Fruit fly (Drosophila melanogaster) whole organism, adult: ENCODE measurements around the gene ClC-a.

ENCODE experiments used
- CG11617 ChIP-seq: fragments of 200-800 bp; sonication (Bioruptor generic); optimal IDR thresholded peaks from 2 replicates; lab custom pipeline; 2017; ENCODE audit warnings: mild to moderate bottlenecking, missing biosample characterization, missing genetic modification reagents, missing genetic modification characterization
- CG1620 ChIP-seq: fragments of 200-800 bp; sonication (Bioruptor generic); optimal IDR thresholded peaks from 2 replicates; lab custom pipeline; 2016; ENCODE audit warnings: missing biosample characterization, missing genetic modification characterization
- CG33017 ChIP-seq: fragments of 200-800 bp; sonication (Bioruptor generic); optimal IDR thresholded peaks from 2 replicates; lab custom pipeline; 2018; ENCODE audit warnings: missing biosample characterization, mild to moderate bottlenecking, missing genetic modification characterization, moderate library complexity
- CG5204 ChIP-seq: fragments of 200-800 bp; sonication (Bioruptor generic); optimal IDR thresholded peaks from 2 replicates; lab custom pipeline; 2016; ENCODE audit warnings: missing biosample characterization, missing genetic modification characterization
- CG7101 ChIP-seq: fragments of 200-800 bp; sonication (Bioruptor generic); optimal IDR thresholded peaks from 2 replicates; lab custom pipeline; 2018; ENCODE audit warnings: missing biosample characterization, mild to moderate bottlenecking, missing genetic modification characterization, moderate library complexity
- Clk ChIP-seq: fragments of 200-800 bp; sonication (Bioruptor generic); optimal IDR thresholded peaks from 2 replicates; lab custom pipeline; 2017; ENCODE audit warnings: missing biosample characterization, missing genetic modification characterization
- Crg-1 ChIP-seq: fragments of 200-800 bp; sonication (Bioruptor generic); optimal IDR thresholded peaks from 2 replicates; lab custom pipeline; 2016; ENCODE audit warnings: missing biosample characterization, missing genetic modification characterization
- Mnt ChIP-seq: fragments of 200-800 bp; sonication (Bioruptor generic); optimal IDR thresholded peaks from 2 replicates; lab custom pipeline; 2016; ENCODE audit warnings: missing biosample characterization, mild to moderate bottlenecking, missing genetic modification characterization
- bab1 ChIP-seq: fragments of 200-800 bp; sonication (Bioruptor generic); optimal IDR thresholded peaks from 3 replicates; lab custom pipeline; 2019; ENCODE audit warnings: missing biosample characterization, mild to moderate bottlenecking, missing genetic modification characterization, moderate library complexity
- cic ChIP-seq: fragments of 200-800 bp; sonication (Bioruptor generic); optimal IDR thresholded peaks from 2 replicates; lab custom pipeline; 2017; ENCODE audit warnings: missing biosample characterization, mild to moderate bottlenecking, missing genetic modification characterization, moderate library complexity
- kay ChIP-seq: fragments of 200-800 bp; sonication (Bioruptor generic); peaks from one replicate; lab custom pipeline; 2016; ENCODE audit warnings: missing biosample characterization, missing genetic modification characterization, borderline replicate concordance
- ovo ChIP-seq: fragments of 200-800 bp; sonication (Bioruptor generic); optimal IDR thresholded peaks from 2 replicates; lab custom pipeline; 2016; ENCODE audit warnings: missing biosample characterization, missing genetic modification characterization
- tj ChIP-seq: fragments of 200-800 bp; sonication (Bioruptor generic); optimal IDR thresholded peaks from 3 replicates; lab custom pipeline; 2017; ENCODE audit warnings: missing biosample characterization, mild to moderate bottlenecking, missing genetic modification characterization, moderate library complexity

DNA sequence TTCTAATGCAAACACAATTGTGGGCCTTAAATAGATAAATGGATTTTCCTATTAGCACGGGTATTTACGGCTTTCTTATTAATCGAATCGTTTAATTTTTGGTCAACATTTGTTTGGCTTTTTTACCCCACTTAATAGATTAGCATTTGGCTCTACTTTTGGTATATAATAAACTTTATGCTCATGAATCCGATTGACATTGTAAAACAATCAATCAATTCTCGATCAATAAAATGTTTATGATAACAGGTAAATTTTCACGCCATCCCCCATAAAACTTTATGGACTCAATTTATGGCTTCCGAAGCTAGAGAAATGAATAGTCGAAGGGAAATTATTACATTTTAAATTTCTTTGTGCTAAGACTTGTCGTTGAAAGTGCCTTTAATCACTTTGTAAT lies 3.4 kb downstream of the ClC-a start:
- TF ChIP-seq Clk (GFP tag; lab: Kevin White, UChicago): no peak
- TF ChIP-seq Mnt (GFP tag; lab: Kevin White, UChicago): no peak
- TF ChIP-seq ovo (GFP tag; lab: Kevin White, UChicago): no peak
- no peak for TF ChIP-seq cic
- TF ChIP-seq CG7101 (tag; lab: Kevin White, UChicago): no peak
- TF ChIP-seq CG5204: no peak
- TF ChIP-seq CG1620 (GFP tag; lab: Kevin White, UChicago): no peak
- TF ChIP-seq bab1 (GFP tag; lab: Kevin White, UChicago): no peak
- TF ChIP-seq CG33017 (tag; lab: Kevin White, UChicago): no peak
- TF ChIP-seq CG11617 (GFP tag; lab: Kevin White, UChicago): no peak
- TF ChIP-seq Crg-1 (GFP tag; lab: Kevin White, UChicago): no peak
- no peak for TF ChIP-seq kay (GFP tag; lab: Kevin White, UChicago)
- no peak for TF ChIP-seq tj (GFP tag; lab: Kevin White, UChicago)
